Worm (Caenorhabditis elegans) whole organism, L1 larva: Measurements from ENCODE around the gene fkh-5.
A peak's percentile ranks its signal among the peaks of the same experiment; 100 is the strongest.

Experiments
- C16A3.4 ChIP-seq: fragments of 150-350 bp; optimal IDR thresholded peaks from 2 replicates; lab custom pipeline; 2014; ENCODE audit warnings: missing biosample characterization, missing genetic modification characterization
- F16B12.6 ChIP-seq: fragments of 150-350 bp; optimal IDR thresholded peaks from 2 replicates; lab custom pipeline; 2014; ENCODE audit warnings: missing biosample characterization, missing genetic modification characterization
- aha-1 ChIP-seq: fragments of 150-350 bp; optimal IDR thresholded peaks from 2 replicates; lab custom pipeline; 2014; ENCODE audit warnings: missing biosample characterization, missing genetic modification characterization
- alr-1 ChIP-seq: fragments of 200-800 bp; sonication (Bioruptor generic); optimal IDR thresholded peaks from 2 replicates; lab custom pipeline; 2018; ENCODE audit warnings: borderline replicate concordance, mild to moderate bottlenecking, missing genetic modification characterization, missing compliant biosample characterization
- ceh-8 ChIP-seq: fragments of 200-800 bp; sonication (Bioruptor generic); optimal IDR thresholded peaks from 2 replicates; lab custom pipeline; 2018; ENCODE audit warnings: mild to moderate bottlenecking, missing genetic modification characterization, moderate library complexity, missing compliant biosample characterization
- ceh-82 ChIP-seq, 3 experiments: fragments of 150-350 bp in 1 of 3; sonication (generic microtip) in 2 of 3; optimal IDR thresholded peaks; 2 replicates each; lab custom pipeline; 2014 to 2017; ENCODE audit warnings: missing biosample characterization in 3 of 3, missing genetic modification characterization in 3 of 3
- ceh-88 ChIP-seq: fragments of 200-800 bp; sonication (Bioruptor generic); IDR thresholded peaks from 2 replicates; pipeline ENCODE4 v1.3.6; 2022; ENCODE audit warnings: missing genetic modification characterization, missing compliant biosample characterization
- ces-1 ChIP-seq: fragments of 150-350 bp; optimal IDR thresholded peaks from 2 replicates; lab custom pipeline; 2014; ENCODE audit warnings: missing biosample characterization, missing genetic modification reagents, missing genetic modification characterization
- dpl-1 ChIP-seq, 3 experiments: fragments of 150-350 bp in 2 of 3; sonication (generic microtip) in 1 of 3; optimal IDR thresholded peaks; 2 replicates each; lab custom pipeline; 2014 to 2017; ENCODE audit warnings: missing biosample characterization in 3 of 3, missing genetic modification characterization in 3 of 3, missing genetic modification reagents in 3 of 3
- dsc-1 ChIP-seq: sonication (generic microtip); optimal IDR thresholded peaks from 2 replicates; lab custom pipeline; 2016; ENCODE audit warnings: mild to moderate bottlenecking, missing genetic modification characterization, missing compliant biosample characterization
- efl-1 ChIP-seq, 4 experiments: fragments of 150-350 bp; optimal IDR thresholded peaks in 3 of 4; peaks in 1 of 4; 1 replicate in 1 of 4; 2 replicates in 3 of 4; lab custom pipeline; 2014; ENCODE audit warnings: missing biosample characterization in 2 of 4, missing genetic modification characterization in 2 of 4, missing genetic modification reagents in 2 of 4
- egl-27 ChIP-seq, 2 experiments: fragments of 150-350 bp in 1 of 2; sonication (generic microtip); optimal IDR thresholded peaks; 3 replicates each; lab custom pipeline; 2017 to 2018; ENCODE audit warnings: missing biosample characterization in 2 of 2, missing genetic modification characterization in 2 of 2, missing genetic modification reagents in 2 of 2
- elt-2 ChIP-seq: sonication (generic microtip); optimal IDR thresholded peaks from 2 replicates; lab custom pipeline; 2016; ENCODE audit warnings: missing genetic modification characterization, mild to moderate bottlenecking, inconsistent platforms, missing compliant biosample characterization, missing genetic modification reagents
- elt-3 ChIP-seq, 6 experiments: fragments of 150-350 bp in 1 of 6; sonication (generic microtip); optimal IDR thresholded peaks; 2 replicates each; lab custom pipeline; 2017 to 2018; ENCODE audit warnings: missing biosample characterization in 6 of 6, missing genetic modification characterization in 6 of 6, inconsistent platforms in 1 of 6
- fkh-10 ChIP-seq: sonication (generic microtip); optimal IDR thresholded peaks from 2 replicates; lab custom pipeline; 2017; ENCODE audit warnings: missing biosample characterization, missing genetic modification reagents, missing genetic modification characterization
- fkh-4 ChIP-seq: sonication (generic microtip); optimal IDR thresholded peaks from 2 replicates; lab custom pipeline; 2016; ENCODE audit warnings: missing compliant biosample characterization, missing genetic modification characterization, borderline replicate concordance
- hlh-17 ChIP-seq: fragments of 200-800 bp; sonication (Bioruptor generic); optimal IDR thresholded peaks from 2 replicates; lab custom pipeline; 2018; ENCODE audit warnings: missing genetic modification characterization, mild to moderate bottlenecking, missing compliant biosample characterization, moderate library complexity, borderline replicate concordance
- hpl-2 ChIP-seq: fragments of 150-350 bp; optimal IDR thresholded peaks from 2 replicates; lab custom pipeline; 2014; ENCODE audit warnings: missing biosample characterization, missing genetic modification reagents, missing genetic modification characterization
- irx-1 ChIP-seq: sonication (generic microtip); optimal IDR thresholded peaks from 2 replicates; lab custom pipeline; 2016; ENCODE audit warnings: missing genetic modification characterization, missing compliant biosample characterization
- lin-13 ChIP-seq: fragments of 150-350 bp; optimal IDR thresholded peaks from 2 replicates; lab custom pipeline; 2014; ENCODE audit warnings: missing biosample characterization, missing genetic modification reagents, missing genetic modification characterization
- lin-14 ChIP-seq: fragments of 200-800 bp; sonication (Bioruptor generic); optimal IDR thresholded peaks from 2 replicates; lab custom pipeline; 2018; ENCODE audit warnings: mild to moderate bottlenecking, missing genetic modification characterization, moderate library complexity, missing compliant biosample characterization
- lin-35 ChIP-seq, 2 experiments: fragments of 150-350 bp; optimal IDR thresholded peaks; 2 replicates each; lab custom pipeline; 2014; ENCODE audit warnings: missing biosample characterization in 2 of 2, missing genetic modification characterization in 2 of 2, missing genetic modification reagents in 2 of 2
- lin-39 ChIP-seq: fragments of 150-350 bp; optimal IDR thresholded peaks from 2 replicates; lab custom pipeline; 2014; ENCODE audit warnings: missing biosample characterization, missing genetic modification reagents, missing genetic modification characterization
- lir-3 ChIP-seq: sonication (generic microtip); optimal IDR thresholded peaks from 2 replicates; lab custom pipeline; 2016; ENCODE audit warnings: mild to moderate bottlenecking, missing genetic modification characterization, moderate library complexity, missing compliant biosample characterization; ENCODE audit not compliant: poor library complexity
- lsy-2 ChIP-seq, 2 experiments: fragments of 150-350 bp; optimal IDR thresholded peaks; 2 replicates each; lab custom pipeline; 2014; ENCODE audit warnings: missing biosample characterization in 2 of 2, missing genetic modification characterization in 2 of 2
- mab-9 ChIP-seq: fragments of 200-800 bp; sonication (Bioruptor generic); IDR thresholded peaks from 2 replicates; pipeline ENCODE4 v1.3.6; 2022; ENCODE audit warnings: missing genetic modification reagents, missing genetic modification characterization, missing compliant biosample characterization
- mef-2 ChIP-seq: fragments of 150-350 bp; optimal IDR thresholded peaks from 2 replicates; lab custom pipeline; 2014; ENCODE audit warnings: missing biosample characterization, missing genetic modification characterization
- nhr-12 ChIP-seq: sonication (generic microtip); optimal IDR thresholded peaks from 2 replicates; lab custom pipeline; 2017; ENCODE audit warnings: missing biosample characterization, missing genetic modification characterization
- nhr-19 ChIP-seq: fragments of 200-800 bp; sonication (Bioruptor generic); conservative IDR thresholded peaks from 2 replicates; pipeline ENCODE4 v1.3.6; 2022; ENCODE audit warnings: missing genetic modification characterization, missing compliant biosample characterization
- nhr-20 ChIP-seq: sonication (generic microtip); optimal IDR thresholded peaks from 2 replicates; lab custom pipeline; 2016; ENCODE audit warnings: mild to moderate bottlenecking, missing genetic modification characterization, missing compliant biosample characterization
- nhr-237 ChIP-seq: fragments of 150-350 bp; optimal IDR thresholded peaks from 2 replicates; lab custom pipeline; 2014; ENCODE audit warnings: missing biosample characterization, missing genetic modification characterization
- nhr-28 ChIP-seq: fragments of 150-350 bp; optimal IDR thresholded peaks from 2 replicates; lab custom pipeline; 2014; ENCODE audit warnings: missing biosample characterization, missing genetic modification characterization
- nhr-47 ChIP-seq: sonication (generic microtip); optimal IDR thresholded peaks from 2 replicates; lab custom pipeline; 2016; ENCODE audit warnings: mild to moderate bottlenecking, missing genetic modification characterization, moderate library complexity, missing compliant biosample characterization
- nhr-77 ChIP-seq: fragments of 150-350 bp; optimal IDR thresholded peaks from 2 replicates; lab custom pipeline; 2014; ENCODE audit warnings: missing biosample characterization, missing genetic modification characterization
- nhr-84 ChIP-seq: sonication (generic microtip); optimal IDR thresholded peaks from 2 replicates; lab custom pipeline; 2017; ENCODE audit warnings: missing biosample characterization, missing genetic modification characterization
- nhr-85 ChIP-seq: sonication (generic microtip); peaks from one replicate; lab custom pipeline; 2016; ENCODE audit warnings: missing genetic modification characterization, inconsistent platforms, missing compliant biosample characterization
- pax-3 ChIP-seq: fragments of 200-800 bp; sonication (Bioruptor generic); optimal IDR thresholded peaks from 2 replicates; lab custom pipeline; 2018; ENCODE audit warnings: mild to moderate bottlenecking, missing genetic modification characterization, moderate library complexity, missing compliant biosample characterization
- snpc-4 ChIP-seq: fragments of 150-350 bp; optimal IDR thresholded peaks from 2 replicates; lab custom pipeline; 2014; ENCODE audit warnings: missing biosample characterization, missing genetic modification characterization
- snu-23 ChIP-seq: sonication (generic microtip); optimal IDR thresholded peaks from 2 replicates; lab custom pipeline; 2016; ENCODE audit warnings: missing genetic modification characterization, missing compliant biosample characterization
- sox-4 ChIP-seq: sonication (generic microtip); optimal IDR thresholded peaks from 2 replicates; lab custom pipeline; 2016; ENCODE audit warnings: missing genetic modification characterization, missing compliant biosample characterization
- sup-37 ChIP-seq: fragments of 200-800 bp; sonication (Bioruptor generic); optimal IDR thresholded peaks from 2 replicates; lab custom pipeline; 2018; ENCODE audit warnings: mild to moderate bottlenecking, missing genetic modification characterization, missing compliant biosample characterization
- tlp-1 ChIP-seq: fragments of 150-350 bp; optimal IDR thresholded peaks from 2 replicates; lab custom pipeline; 2014; ENCODE audit warnings: missing biosample characterization, missing genetic modification characterization
- unc-130 ChIP-seq: fragments of 150-350 bp; optimal IDR thresholded peaks from 2 replicates; lab custom pipeline; 2017; ENCODE audit warnings: missing biosample characterization, missing genetic modification characterization, inconsistent platforms
- unc-30 ChIP-seq: sonication (generic microtip); optimal IDR thresholded peaks from 2 replicates; lab custom pipeline; 2017; ENCODE audit warnings: missing biosample characterization, missing genetic modification characterization
- unc-62 ChIP-seq: fragments of 150-350 bp; optimal IDR thresholded peaks from 2 replicates; lab custom pipeline; 2014; ENCODE audit warnings: missing biosample characterization, missing genetic modification reagents, missing genetic modification characterization
- unc-86 ChIP-seq: sonication (generic microtip); optimal IDR thresholded peaks from 2 replicates; lab custom pipeline; 2016; ENCODE audit warnings: missing genetic modification characterization, missing compliant biosample characterization
- vab-15 ChIP-seq: sonication (generic microtip); optimal IDR thresholded peaks from 2 replicates; lab custom pipeline; 2017; ENCODE audit warnings: missing genotype, mild to moderate bottlenecking, missing genetic modification characterization, missing compliant biosample characterization
- xbp-1 ChIP-seq: sonication (generic microtip); optimal IDR thresholded peaks from 2 replicates; lab custom pipeline; 2016; ENCODE audit warnings: missing genetic modification characterization, missing compliant biosample characterization
- zip-4 ChIP-seq: fragments of 200-800 bp; sonication (Bioruptor generic); optimal IDR thresholded peaks from 2 replicates; lab custom pipeline; 2018; ENCODE audit warnings: mild to moderate bottlenecking, missing genetic modification characterization, moderate library complexity, missing compliant biosample characterization

fkh-5 gene

ce11 chrIII:4859039-4859438, 14.6 kb downstream of the fkh-5 start, which contains the start of gene C35D10.6:
Gene C35D10.6, plus strand, starts transcription at chrIII:4859339.
- TF ChIP-seq nhr-12 (tag; lab: Kevin White, UChicago) = no peak
- no peak for TF ChIP-seq efl-1 (optimal IDR thresholded peaks at IDR 0.05; lab: Kevin White, UChicago)
- TF ChIP-seq efl-1 (GFP tag; optimal IDR thresholded peaks at IDR 0.05 in 1 of 2; lab: Kevin White, UChicago) = peak in 1 of 2 experiments; percentile 76
- no peak for TF ChIP-seq tlp-1

ce11 chrIII:4861744-4862401, 17.4 kb downstream of the fkh-5 start, which contains the start of the genes C35D10.10 and C35D10.5:
Gene C35D10.10, minus strand, starts transcription at chrIII:4861794.
Gene C35D10.5, plus strand, starts transcription at chrIII:4862351.
- TF ChIP-seq mef-2 (no peak), efl-1 (optimal IDR thresholded peaks at IDR 0.05; lab: Kevin White, UChicago) (no peak), efl-1 (GFP tag; optimal IDR thresholded peaks at IDR 0.05 in 1 of 2; lab: Kevin White, UChicago) (peak in 1 of 2 experiments; percentile 27), nhr-28 (tag; lab: Kevin White, UChicago) (no peak), pax-3 (tag; lab: Kevin White, UChicago) (no peak), elt-2 (tag; lab: Kevin White, UChicago) (no peak), irx-1 (peak; percentile 33), lin-13 (GFP tag; lab: Kevin White, UChicago) (no peak), C16A3.4 (no peak), sup-37 (GFP tag; lab: Kevin White, UChicago) (no peak), xbp-1 (tag; lab: Kevin White, UChicago) (no peak), ceh-82 (tag; optimal IDR thresholded peaks at IDR 0.05; lab: Kevin White, UChicago) (no peak), alr-1 (tag; lab: Kevin White, UChicago) (no peak), unc-62 (GFP tag; lab: Kevin White, UChicago) (no peak), lsy-2 (tag; optimal IDR thresholded peaks at IDR 0.05; lab: Kevin White, UChicago) (peak in 1 of 2 experiments; percentile 35), unc-86 (no peak), elt-3 (tag; optimal IDR thresholded peaks at IDR 0.05; lab: Kevin White, UChicago) (no peak), nhr-77 (tag; lab: Kevin White, UChicago) (no peak), nhr-12 (tag; lab: Kevin White, UChicago) (no peak), dpl-1 (GFP tag; optimal IDR thresholded peaks at IDR 0.05; lab: Kevin White, UChicago) (peak in 2 of 3 experiments; percentile 4 to 17), fkh-4 (tag; lab: Kevin White, UChicago) (no peak), ces-1 (GFP tag; lab: Kevin White, UChicago) (no peak), fkh-10 (no peak), unc-30 (tag; lab: Kevin White, UChicago) (no peak), hpl-2 (GFP tag; lab: Kevin White, UChicago) (no peak), snu-23 (peak; percentile 4), lin-39 (tag; lab: Kevin White, UChicago) (no peak), sox-4 (tag; lab: Kevin White, UChicago) (no peak), nhr-237 (no peak), nhr-85 (tag; lab: Kevin White, UChicago) (no peak), vab-15 (tag; lab: Kevin White, UChicago) (no peak), lin-14 (GFP tag; lab: Kevin White, UChicago) (no peak), ceh-8 (GFP tag; lab: Kevin White, UChicago) (no peak), zip-4 (GFP tag; lab: Kevin White, UChicago) (no peak), nhr-20 (tag; lab: Kevin White, UChicago) (peak; percentile 12), nhr-84 (tag; lab: Kevin White, UChicago) (no peak), aha-1 (tag; lab: Kevin White, UChicago) (no peak), nhr-47 (peak; percentile 42), hlh-17 (GFP tag; lab: Kevin White, UChicago) (no peak), dsc-1 (tag; lab: Kevin White, UChicago) (peak; percentile 7), unc-130 (tag; lab: Kevin White, UChicago) (no peak), nhr-19 (GFP tag; lab: Robert Waterston, UW) (no peak), lin-35 (GFP tag; optimal IDR thresholded peaks at IDR 0.05; lab: Kevin White, UChicago) (no peak), lir-3 (tag; lab: Kevin White, UChicago) (peak; percentile 62), snpc-4 (no peak), F16B12.6 (tag; lab: Kevin White, UChicago) (no peak), ceh-88 (GFP tag; lab: Robert Waterston, UW) (no peak), egl-27 (tag; optimal IDR thresholded peaks at IDR 0.05; lab: Kevin White, UChicago) (no peak), mab-9 (GFP tag; lab: Robert Waterston, UW) (no peak)
